Worm (Caenorhabditis elegans) whole organism, mixed stage, embryonic: ENCODE measurements around the gene clec-163.
A peak's percentile ranks its signal among the peaks of the same experiment; 100 is the strongest.

Experiments
- M03D4.4 ChIP-seq: sonication (generic microtip); optimal IDR thresholded peaks from 2 replicates; lab custom pipeline; 2017; ENCODE audit warnings: mild to moderate bottlenecking, missing genetic modification characterization, missing compliant biosample characterization
- bed-3 ChIP-seq: fragments of 200-800 bp; sonication (Bioruptor generic); optimal IDR thresholded peaks from 3 replicates; lab custom pipeline; 2018; ENCODE audit warnings: mild to moderate bottlenecking, missing genetic modification characterization, moderate library complexity, missing compliant biosample characterization
- blmp-1 ChIP-seq: fragments of 150-350 bp; optimal IDR thresholded peaks from 2 replicates; lab custom pipeline; 2014; ENCODE audit warnings: missing biosample characterization, missing genetic modification characterization
- ceh-39 ChIP-seq: fragments of 150-350 bp; optimal IDR thresholded peaks from 2 replicates; lab custom pipeline; 2014; ENCODE audit warnings: missing biosample characterization, missing genetic modification characterization
- ceh-43 ChIP-seq: fragments of 200-800 bp; sonication (Bioruptor generic); optimal IDR thresholded peaks from 2 replicates; lab custom pipeline; 2018; ENCODE audit warnings: mild to moderate bottlenecking, missing genetic modification characterization, moderate library complexity, missing compliant biosample characterization
- ces-1 ChIP-seq: fragments of 150-350 bp; optimal IDR thresholded peaks from 2 replicates; lab custom pipeline; 2014; ENCODE audit warnings: missing biosample characterization, missing genetic modification reagents, missing genetic modification characterization
- cnd-1 ChIP-seq: fragments of 200-800 bp; sonication (Bioruptor generic); optimal IDR thresholded peaks from 2 replicates; lab custom pipeline; 2018; ENCODE audit warnings: mild to moderate bottlenecking, missing genetic modification characterization, missing compliant biosample characterization
- drap-1 ChIP-seq: fragments of 200-800 bp; sonication (Bioruptor generic); optimal IDR thresholded peaks from 3 replicates; lab custom pipeline; 2018; ENCODE audit warnings: mild to moderate bottlenecking, missing genetic modification characterization, missing compliant biosample characterization
- elt-1 ChIP-seq: sonication (generic microtip); optimal IDR thresholded peaks from 2 replicates; lab custom pipeline; 2017; ENCODE audit warnings: missing genetic modification characterization, mild to moderate bottlenecking, missing compliant biosample characterization, antibody characterized with exemption, moderate library complexity, borderline replicate concordance; ENCODE audit not compliant: insufficient read depth
- elt-3 ChIP-seq: fragments of 150-350 bp; optimal IDR thresholded peaks from 2 replicates; lab custom pipeline; 2014; ENCODE audit warnings: missing biosample characterization, missing genetic modification characterization
- flh-1 ChIP-seq: fragments of 200-800 bp; sonication (Bioruptor generic); optimal IDR thresholded peaks from 2 replicates; lab custom pipeline; 2018; ENCODE audit warnings: mild to moderate bottlenecking, missing genetic modification characterization, moderate library complexity, missing compliant biosample characterization
- ham-2 ChIP-seq: fragments of 200-800 bp; sonication (Bioruptor generic); optimal IDR thresholded peaks from 2 replicates; lab custom pipeline; 2018; ENCODE audit warnings: mild to moderate bottlenecking, missing genetic modification characterization, missing compliant biosample characterization
- hlh-1 ChIP-seq: fragments of 150-350 bp; optimal IDR thresholded peaks from 2 replicates; lab custom pipeline; 2014; ENCODE audit warnings: missing biosample characterization, missing genetic modification reagents, missing genetic modification characterization
- lin-13 ChIP-seq: fragments of 150-350 bp; optimal IDR thresholded peaks from 2 replicates; lab custom pipeline; 2014; ENCODE audit warnings: missing biosample characterization, missing genetic modification characterization
- lin-32 ChIP-seq: fragments of 200-800 bp; sonication (Bioruptor generic); optimal IDR thresholded peaks from 2 replicates; lab custom pipeline; 2018; ENCODE audit warnings: mild to moderate bottlenecking, missing genetic modification characterization, missing compliant biosample characterization
- lsy-2 ChIP-seq: fragments of 150-350 bp; optimal IDR thresholded peaks from 2 replicates; lab custom pipeline; 2014; ENCODE audit warnings: missing biosample characterization, missing genetic modification characterization
- mab-5 ChIP-seq: fragments of 150-350 bp; optimal IDR thresholded peaks from 2 replicates; lab custom pipeline; 2014; ENCODE audit warnings: missing biosample characterization, missing genetic modification characterization
- mep-1 ChIP-seq: fragments of 150-350 bp; optimal IDR thresholded peaks from 2 replicates; lab custom pipeline; 2017; ENCODE audit warnings: missing biosample characterization, missing genetic modification reagents, missing genetic modification characterization, inconsistent platforms
- mls-2 ChIP-seq: sonication (generic microtip); optimal IDR thresholded peaks from 2 replicates; lab custom pipeline; 2016; ENCODE audit warnings: mild to moderate bottlenecking, missing genetic modification characterization, moderate library complexity, missing compliant biosample characterization
- nhr-12 ChIP-seq: fragments of 150-350 bp; optimal IDR thresholded peaks from 2 replicates; lab custom pipeline; 2014; ENCODE audit warnings: missing biosample characterization, missing genetic modification characterization
- nhr-237 ChIP-seq: fragments of 150-350 bp; optimal IDR thresholded peaks from 2 replicates; lab custom pipeline; 2014; ENCODE audit warnings: missing biosample characterization, missing genetic modification characterization
- nhr-28 ChIP-seq: fragments of 150-350 bp; optimal IDR thresholded peaks from 2 replicates; lab custom pipeline; 2014; ENCODE audit warnings: missing biosample characterization, missing genetic modification characterization
- nhr-76 ChIP-seq: sonication (generic microtip); optimal IDR thresholded peaks from 2 replicates; lab custom pipeline; 2017; ENCODE audit warnings: missing biosample characterization, missing genetic modification characterization
- pha-4 ChIP-seq: fragments of 150-350 bp; optimal IDR thresholded peaks from 2 replicates; lab custom pipeline; 2018; ENCODE audit warnings: missing biosample characterization, missing genetic modification reagents, missing genetic modification characterization
- snpc-4 ChIP-seq: fragments of 150-350 bp; optimal IDR thresholded peaks from 2 replicates; lab custom pipeline; 2014; ENCODE audit warnings: missing biosample characterization, missing genetic modification characterization
- sptf-1 ChIP-seq: sonication (generic microtip); optimal IDR thresholded peaks from 2 replicates; lab custom pipeline; 2017; ENCODE audit warnings: mild to moderate bottlenecking, missing genetic modification characterization, moderate library complexity, missing compliant biosample characterization
- tbx-8 ChIP-seq: fragments of 200-800 bp; sonication (Bioruptor generic); optimal IDR thresholded peaks from 2 replicates; lab custom pipeline; 2018; ENCODE audit warnings: mild to moderate bottlenecking, missing genetic modification characterization, moderate library complexity, missing compliant biosample characterization
- unc-120 ChIP-seq: sonication (generic microtip); optimal IDR thresholded peaks from 2 replicates; lab custom pipeline; 2017; ENCODE audit warnings: missing genetic modification characterization, missing compliant biosample characterization; ENCODE audit not compliant: poor library complexity, severe bottlenecking
- unc-39 ChIP-seq: fragments of 150-350 bp; optimal IDR thresholded peaks from 2 replicates; lab custom pipeline; 2014; ENCODE audit warnings: missing biosample characterization, missing genetic modification characterization
- unc-62 ChIP-seq: fragments of 150-350 bp; optimal IDR thresholded peaks from 2 replicates; lab custom pipeline; 2014; ENCODE audit warnings: missing biosample characterization, missing genetic modification reagents, missing genetic modification characterization
- zip-8 ChIP-seq: fragments of 150-350 bp; optimal IDR thresholded peaks from 2 replicates; lab custom pipeline; 2014; ENCODE audit warnings: missing biosample characterization, missing genetic modification characterization
- ztf-11 ChIP-seq: fragments of 150-350 bp; optimal IDR thresholded peaks from 2 replicates; lab custom pipeline; 2014; ENCODE audit warnings: missing biosample characterization, missing genetic modification characterization

Gene clec-163

DNA sequence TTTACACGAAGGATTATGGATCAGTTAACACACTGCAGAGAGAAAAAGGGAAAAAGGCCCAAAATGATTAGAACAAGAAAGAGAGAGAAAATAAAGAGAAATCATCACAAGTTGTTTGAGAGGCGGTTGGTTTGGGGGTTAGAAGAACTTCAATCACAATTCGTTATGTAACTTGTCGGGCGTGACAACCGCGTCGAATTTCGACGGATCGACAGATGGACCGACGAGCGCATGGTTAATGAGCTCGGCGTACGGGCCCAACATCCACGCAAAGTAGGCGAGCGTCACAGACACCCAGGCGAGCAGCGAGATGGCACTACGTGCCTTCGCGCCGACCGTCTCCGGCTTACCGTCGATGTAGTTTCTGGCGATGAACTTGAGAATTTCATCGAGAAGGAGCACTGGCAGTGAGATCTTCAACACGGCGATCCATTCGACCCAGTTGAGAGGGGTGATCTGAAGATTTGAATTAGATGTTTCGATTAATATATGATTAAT, 18.7 kb downstream of the clec-163 start:
- TF ChIP-seq elt-1 (tag; lab: Kevin White, UChicago) (no peak), mls-2 (tag; lab: Kevin White, UChicago) (no peak), ztf-11 (tag; lab: Kevin White, UChicago) (no peak), blmp-1 (tag; lab: Kevin White, UChicago) (no peak), elt-3 (tag; lab: Kevin White, UChicago) (no peak), nhr-12 (tag; lab: Kevin White, UChicago) (no peak), bed-3 (no peak), ceh-39 (tag; lab: Kevin White, UChicago) (no peak), ces-1 (GFP tag; lab: Kevin White, UChicago) (no peak)
- TF ChIP-seq, all 35 proteins: peak for 0

DNA sequence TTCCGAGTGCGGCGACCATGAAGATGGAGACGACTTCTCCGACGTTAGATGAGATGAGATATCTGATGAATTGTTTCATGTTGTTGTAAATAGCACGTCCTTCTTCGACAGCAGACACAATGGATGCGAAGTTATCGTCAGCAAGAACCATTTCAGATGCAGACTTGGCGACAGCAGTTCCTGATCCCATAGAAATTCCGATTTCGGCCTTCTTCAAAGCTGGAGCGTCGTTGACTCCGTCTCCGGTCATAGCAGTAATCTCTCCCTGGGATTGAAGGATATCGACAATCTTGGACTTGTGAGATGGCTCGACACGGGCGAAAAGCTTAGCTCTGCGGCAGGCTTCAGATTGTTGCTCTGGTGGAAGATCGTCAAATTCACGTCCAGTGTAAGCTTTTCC, 19.7 kb downstream of the clec-163 start:
- TF ChIP-seq unc-120 (no peak), nhr-237 (no peak), lsy-2 (no peak), nhr-76 (no peak), zip-8 (tag; lab: Kevin White, UChicago) (no peak), drap-1 (no peak), cnd-1 (no peak), pha-4 (no peak), nhr-28 (tag; lab: Kevin White, UChicago) (no peak), unc-39 (no peak), mep-1 (tag; lab: Kevin White, UChicago) (no peak), sptf-1 (tag; lab: Kevin White, UChicago) (no peak), flh-1 (no peak), unc-62 (GFP tag; lab: Kevin White, UChicago) (no peak), ztf-11 (tag; lab: Kevin White, UChicago) (no peak)

- TF ChIP-seq mls-2 (tag; lab: Kevin White, UChicago) (no peak), ces-1 (GFP tag; lab: Kevin White, UChicago) (no peak), ham-2 (GFP tag; lab: Kevin White, UChicago) (no peak)
Measured at ce11 chrIII:10815199-10815598, 21.1 kb downstream of the clec-163 start.

DNA sequence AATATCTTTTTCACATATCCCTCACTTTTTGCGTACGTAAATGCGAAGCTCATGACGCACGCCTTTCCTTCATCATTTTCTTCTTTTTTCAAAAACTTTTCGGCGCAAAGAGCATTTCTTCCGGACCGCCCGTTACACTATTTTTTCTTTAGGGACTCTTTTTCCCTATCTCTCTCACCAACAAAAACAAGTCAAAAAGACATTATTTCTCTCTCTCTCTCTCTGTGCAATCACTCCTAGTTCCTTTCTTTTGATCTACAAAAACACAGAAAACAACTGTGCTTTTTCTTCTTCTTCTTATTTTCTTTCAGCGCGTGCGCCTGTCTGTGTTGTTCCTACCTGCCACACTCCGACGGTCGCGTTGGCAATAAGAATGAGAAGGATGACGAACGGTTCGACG, 21.9 kb downstream of the clec-163 start:
- TF ChIP-seq hlh-1 (peak; percentile 4), unc-62 (GFP tag; lab: Kevin White, UChicago) (peak; percentile 16), ceh-39 (tag; lab: Kevin White, UChicago) (no peak), ztf-11 (tag; lab: Kevin White, UChicago) (no peak)

ce11 chrIII:10816800-10817418, 22.8 kb downstream of the clec-163 start, which contains the start of gene sca-1:
sca-1 (minus strand) TSS chrIII:10816850.
- no peak for TF ChIP-seq elt-3 (tag; lab: Kevin White, UChicago)
- peak; percentile 8 for TF ChIP-seq hlh-1
- TF ChIP-seq nhr-237: no peak
- peak; percentile 80 for TF ChIP-seq unc-62 (GFP tag; lab: Kevin White, UChicago)
- no peak for TF ChIP-seq unc-39
- TF ChIP-seq ham-2 (GFP tag; lab: Kevin White, UChicago): no peak
- peak; percentile 44 for TF ChIP-seq unc-120

DNA sequence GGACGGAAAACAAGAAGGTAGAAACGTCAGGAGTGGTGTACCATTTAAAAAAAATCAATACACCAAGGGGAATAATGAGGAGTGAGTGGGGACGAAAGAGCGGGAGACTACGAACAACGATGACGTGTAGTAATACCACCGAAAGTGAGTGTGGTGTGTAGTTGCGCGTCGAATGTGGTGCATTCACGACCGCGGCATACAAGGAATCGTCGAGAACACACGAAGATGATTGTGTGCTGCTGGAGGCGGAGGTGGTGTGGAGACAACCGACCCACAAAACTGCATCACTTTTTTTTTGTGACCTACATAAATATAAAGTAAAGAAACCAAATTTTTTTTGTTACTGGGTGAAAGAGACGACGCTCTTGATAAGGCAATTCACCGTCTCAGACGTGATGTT, 24.2 kb downstream of the clec-163 start:
- TF ChIP-seq drap-1 (peak; percentile 37), unc-62 (GFP tag; lab: Kevin White, UChicago) (no peak), ceh-43 (GFP tag; lab: Kevin White, UChicago) (no peak), sptf-1 (tag; lab: Kevin White, UChicago) (peak; percentile 67), tbx-8 (GFP tag; lab: Kevin White, UChicago) (no peak), mab-5 (tag; lab: Kevin White, UChicago) (no peak), snpc-4 (tag; lab: Kevin White, UChicago) (no peak), nhr-12 (tag; lab: Kevin White, UChicago) (peak; percentile 50), lin-32 (GFP tag; lab: Kevin White, UChicago) (no peak), mep-1 (tag; lab: Kevin White, UChicago) (peak; percentile 62), lin-13 (tag; lab: Kevin White, UChicago) (peak; percentile 68), ceh-39 (tag; lab: Kevin White, UChicago) (no peak), cnd-1 (peak; percentile 54), nhr-28 (tag; lab: Kevin White, UChicago) (no peak), nhr-76 (no peak), ham-2 (GFP tag; lab: Kevin White, UChicago) (no peak), unc-39 (no peak), unc-120 (no peak), flh-1 (no peak), zip-8 (tag; lab: Kevin White, UChicago) (no peak), lsy-2 (no peak), elt-1 (tag; lab: Kevin White, UChicago) (no peak), blmp-1 (tag; lab: Kevin White, UChicago) (peak; percentile 50), elt-3 (tag; lab: Kevin White, UChicago) (no peak), M03D4.4 (tag; lab: Kevin White, UChicago) (peak; percentile 44), pha-4 (peak; percentile 54), ces-1 (GFP tag; lab: Kevin White, UChicago) (no peak), hlh-1 (no peak)
